Fruit fly (Drosophila melanogaster): Measurements from ENCODE around the gene CG4496.
A peak's percentile ranks its signal among the peaks of the same experiment; 100 is the strongest.

CG4496 gene

dm6 chr2L:7145881-7146280, 43.9 kb downstream of the CG4496 start (continued):
- TF ChIP-seq Blimp-1 (GFP tag; optimal IDR thresholded peaks at IDR 0.05): no peak
- peak; percentile 54 for TF ChIP-seq spab (GFP tag; optimal IDR thresholded peaks at IDR 0.05)
- peak; percentile 90 for TF ChIP-seq CG15336 (GFP tag; IDR thresholded peaks at IDR 0.05)
- TF ChIP-seq salr (GFP tag; optimal IDR thresholded peaks at IDR 0.05): peak; percentile 13 to 86
- TF ChIP-seq Ets96B (tag; optimal IDR thresholded peaks at IDR 0.05): peak; percentile 75
- peak; percentile 68 for TF ChIP-seq net (GFP tag; optimal IDR thresholded peaks at IDR 0.05)
- peak; percentile 57 for TF ChIP-seq CG6808 (GFP tag; optimal IDR thresholded peaks at IDR 0.05)
- peak; percentile 71 for TF ChIP-seq achi (GFP tag; optimal IDR thresholded peaks at IDR 0.05)
- peak; percentile 69 for TF ChIP-seq CG4318 (GFP tag; optimal IDR thresholded peaks at IDR 0.05)
- TF ChIP-seq esn (GFP tag; optimal IDR thresholded peaks at IDR 0.05): peak; percentile 50
- TF ChIP-seq CG6276 (GFP tag; optimal IDR thresholded peaks at IDR 0.05): peak; percentile 72
- TF ChIP-seq CG31627 (GFP tag; optimal IDR thresholded peaks at IDR 0.05): no peak
- TF ChIP-seq svp (GFP tag): peak; percentile 75
- peak; percentile 22 for TF ChIP-seq Met (GFP tag; optimal IDR thresholded peaks at IDR 0.05)
- peak; percentile 60 for TF ChIP-seq Lpt (GFP tag; optimal IDR thresholded peaks at IDR 0.05)
- TF ChIP-seq CG34406 (GFP tag; optimal IDR thresholded peaks at IDR 0.05): peak; percentile 32
- peak; percentile 70 for TF ChIP-seq CG11294 (GFP tag; IDR thresholded peaks at IDR 0.05)
- TF ChIP-seq Hr38 (GFP tag; optimal IDR thresholded peaks at IDR 0.05): no peak
- peak; percentile 31 for TF ChIP-seq Sox102F (GFP tag; optimal IDR thresholded peaks at IDR 0.05)
- no peak for TF ChIP-seq fd85E (GFP tag; optimal IDR thresholded peaks at IDR 0.05)
- TF ChIP-seq CG3919 (GFP tag; optimal IDR thresholded peaks at IDR 0.05): peak; percentile 60
- peak; percentile 54 for TF ChIP-seq CG10669 (GFP tag; optimal IDR thresholded peaks at IDR 0.05)
- TF ChIP-seq CG11902 (GFP tag; optimal IDR thresholded peaks at IDR 0.05): no peak
- TF ChIP-seq cyc (GFP tag; optimal IDR thresholded peaks at IDR 0.05): no peak
- TF ChIP-seq OdsH (GFP tag; optimal IDR thresholded peaks at IDR 0.05): peak; percentile 76

dm6 chr2L:7144061-7144460, 45.7 kb downstream of the CG4496 start:
- TF ChIP-seq spab (GFP tag; optimal IDR thresholded peaks at IDR 0.05) (peak; percentile 48), fd85E (GFP tag; optimal IDR thresholded peaks at IDR 0.05) (no peak), Sox15 (GFP tag; optimal IDR thresholded peaks at IDR 0.05) (peak; percentile 59), CG10631 (GFP tag; optimal IDR thresholded peaks at IDR 0.05) (peak; percentile 50), CG6163 (GFP tag; IDR thresholded peaks at IDR 0.05) (peak; percentile 72), acj6 (GFP tag; optimal IDR thresholded peaks at IDR 0.05) (peak; percentile 62), CG32006 (GFP tag; optimal IDR thresholded peaks at IDR 0.05) (peak; percentile 55), lz (GFP tag; optimal IDR thresholded peaks at IDR 0.05) (peak; percentile 70), CG6854 (GFP tag; optimal IDR thresholded peaks at IDR 0.05) (no peak), topi (GFP tag; optimal IDR thresholded peaks at IDR 0.05) (peak; percentile 72), Hr39 (GFP tag; optimal IDR thresholded peaks at IDR 0.05) (peak; percentile 78), CG34406 (GFP tag; optimal IDR thresholded peaks at IDR 0.05) (peak; percentile 63), Ets21C (GFP tag; optimal IDR thresholded peaks at IDR 0.05) (peak; percentile 62), CG3919 (GFP tag; optimal IDR thresholded peaks at IDR 0.05) (peak; percentile 69), vri (GFP tag; optimal IDR thresholded peaks at IDR 0.05) (peak; percentile 21), CG6792 (GFP tag; optimal IDR thresholded peaks at IDR 0.05) (peak; percentile 59), Eip78C (GFP tag) (peak; percentile 88), CG3032 (tag; optimal IDR thresholded peaks at IDR 0.05) (peak; percentile 71), Blimp-1 (GFP tag; optimal IDR thresholded peaks at IDR 0.05) (no peak), CG15336 (GFP tag; IDR thresholded peaks at IDR 0.05) (peak; percentile 45; the same call in 1 of the 2 replicates), eg (GFP tag; IDR thresholded peaks at IDR 0.05) (peak; percentile 66), salr (GFP tag; optimal IDR thresholded peaks at IDR 0.05) (peak in 1 of 2 experiments; percentile 37), net (GFP tag; optimal IDR thresholded peaks at IDR 0.05) (peak; percentile 69), Ets96B (tag; optimal IDR thresholded peaks at IDR 0.05) (peak; percentile 69), Hr4 (GFP tag; optimal IDR thresholded peaks at IDR 0.05) (peak; percentile 65), CG8632 (GFP tag; optimal IDR thresholded peaks at IDR 0.05) (peak; percentile 62), CG6276 (GFP tag; optimal IDR thresholded peaks at IDR 0.05) (no peak), Gug (GFP tag; IDR thresholded peaks at IDR 0.05) (no peak), OdsH (GFP tag; optimal IDR thresholded peaks at IDR 0.05) (peak; percentile 76), Hr38 (GFP tag; optimal IDR thresholded peaks at IDR 0.05) (no peak), CG1621 (tag; optimal IDR thresholded peaks at IDR 0.05) (peak; percentile 64), Sox14 (GFP tag; optimal IDR thresholded peaks at IDR 0.05) (peak; percentile 82), CG7368 (GFP tag; optimal IDR thresholded peaks at IDR 0.05) (peak; percentile 62), Sox102F (GFP tag; optimal IDR thresholded peaks at IDR 0.05) (peak; percentile 63), Lpt (GFP tag; optimal IDR thresholded peaks at IDR 0.05) (peak; percentile 27), CG4318 (GFP tag; optimal IDR thresholded peaks at IDR 0.05) (peak; percentile 23), CG11762 (GFP tag; optimal IDR thresholded peaks at IDR 0.05; ENCODE audit: insufficient read depth) (peak; percentile 13), dac (GFP tag; optimal IDR thresholded peaks at IDR 0.05) (no peak), esn (GFP tag; optimal IDR thresholded peaks at IDR 0.05) (peak; percentile 71), Eip93F (GFP tag; optimal IDR thresholded peaks at IDR 0.05) (no peak)
